Fruit fly (Drosophila melanogaster) whole organism, embryonic: ENCODE measurements around the gene Mocs1.
A peak's percentile ranks its signal among the peaks of the same experiment; 100 is the strongest.

ENCODE experiments used
- Ada2b ChIP-seq: fragments of 200-800 bp; sonication (Bioruptor generic); IDR thresholded peaks from 2 replicates; pipeline ENCODE4 v1.3.6; 2022; ENCODE audit warnings: missing biosample characterization, missing genetic modification characterization
- Asciz ChIP-seq: fragments of 200-800 bp; sonication (Bioruptor generic); optimal IDR thresholded peaks from 2 replicates; lab custom pipeline; 2017; ENCODE audit warnings: missing biosample characterization, mild to moderate bottlenecking, missing genetic modification characterization, missing genetic modification reagents
- CG10209 ChIP-seq: fragments of 200-800 bp; sonication (Bioruptor generic); optimal IDR thresholded peaks from 3 replicates; lab custom pipeline; 2017; ENCODE audit warnings: missing biosample characterization, mild to moderate bottlenecking, missing genetic modification characterization, missing genetic modification reagents
- CG10431 ChIP-seq: fragments of 200-800 bp; sonication (Bioruptor generic); optimal IDR thresholded peaks from 3 replicates; lab custom pipeline; 2018; ENCODE audit warnings: missing biosample characterization, mild to moderate bottlenecking, missing genetic modification characterization
- CG14860 ChIP-seq: fragments of 200-800 bp; sonication (Bioruptor generic); IDR thresholded peaks from 3 replicates; pipeline ENCODE4 v1.3.6; 2022; ENCODE audit warnings: missing biosample characterization, missing genetic modification characterization; ENCODE audit not compliant: partially characterized antibody
- CG15011 ChIP-seq: fragments of 200-800 bp; sonication (Bioruptor generic); optimal IDR thresholded peaks from 3 replicates; lab custom pipeline; 2018; ENCODE audit warnings: missing biosample characterization, mild to moderate bottlenecking, missing genetic modification characterization
- CG1529 ChIP-seq: fragments of 200-800 bp; sonication (Bioruptor generic); optimal IDR thresholded peaks from 3 replicates; lab custom pipeline; 2018; ENCODE audit warnings: missing biosample characterization, missing genetic modification characterization
- CG15514 ChIP-seq: fragments of 200-800 bp; sonication (Bioruptor generic); optimal IDR thresholded peaks from 3 replicates; lab custom pipeline; 2017; ENCODE audit warnings: missing biosample characterization, missing genetic modification characterization, mild to moderate bottlenecking, moderate library complexity, missing genetic modification reagents
- CG16815 ChIP-seq: fragments of 200-800 bp; sonication (Bioruptor generic); optimal IDR thresholded peaks from 3 replicates; lab custom pipeline; 2017; ENCODE audit warnings: missing biosample characterization, mild to moderate bottlenecking, missing genetic modification characterization
- CG16863 ChIP-seq: fragments of 200-800 bp; sonication (Bioruptor generic); optimal IDR thresholded peaks from 3 replicates; lab custom pipeline; 2016; ENCODE audit warnings: missing biosample characterization, missing genetic modification characterization
- CG18262 ChIP-seq: fragments of 200-800 bp; optimal IDR thresholded peaks from 3 replicates; lab custom pipeline; 2019; ENCODE audit warnings: missing biosample characterization, mild to moderate bottlenecking, missing genetic modification characterization, moderate library complexity
- CG30020 ChIP-seq: fragments of 200-800 bp; optimal IDR thresholded peaks from 2 replicates; lab custom pipeline; 2019; ENCODE audit warnings: missing biosample characterization, mild to moderate bottlenecking, missing genetic modification characterization, moderate library complexity
- CG34376 ChIP-seq: fragments of 200-800 bp; sonication (Bioruptor generic); optimal IDR thresholded peaks from 2 replicates; lab custom pipeline; 2018; ENCODE audit warnings: missing biosample characterization, mild to moderate bottlenecking, missing genetic modification characterization
- CG3726 ChIP-seq: fragments of 200-800 bp; sonication (Bioruptor generic); IDR thresholded peaks from 3 replicates; pipeline ENCODE4, ENCODE4 v1.3.6; 2022; ENCODE audit warnings: missing biosample characterization, missing genetic modification characterization
- CG7987 ChIP-seq: fragments of 200-800 bp; sonication (Bioruptor generic); optimal IDR thresholded peaks from 2 replicates; lab custom pipeline; 2018; ENCODE audit warnings: missing biosample characterization, mild to moderate bottlenecking, missing genetic modification characterization, moderate library complexity
- CG8478 ChIP-seq: fragments of >200 bp; optimal IDR thresholded peaks from 2 replicates; lab custom pipeline; 2018
- CG9215 ChIP-seq: fragments of 200-800 bp; sonication (Bioruptor generic); IDR thresholded peaks from 2 replicates; pipeline ENCODE4 v1.3.6; 2022; ENCODE audit warnings: missing biosample characterization, missing genetic modification characterization
- CG9609 ChIP-seq: fragments of 200-800 bp; sonication (Bioruptor generic); optimal IDR thresholded peaks from 3 replicates; lab custom pipeline; 2016; ENCODE audit warnings: missing biosample characterization, missing genetic modification characterization
- D19A ChIP-seq: fragments of 200-800 bp; optimal IDR thresholded peaks from 3 replicates; lab custom pipeline; 2019; ENCODE audit warnings: missing biosample characterization, mild to moderate bottlenecking, missing genetic modification characterization, moderate library complexity
- Dad ChIP-seq: fragments of 200-800 bp; sonication (Bioruptor generic); optimal IDR thresholded peaks from 3 replicates; lab custom pipeline; 2016; ENCODE audit warnings: missing biosample characterization, missing genetic modification characterization
- Dek ChIP-seq: fragments of 200-800 bp; sonication (Bioruptor generic); optimal IDR thresholded peaks from 3 replicates; lab custom pipeline; 2019; ENCODE audit warnings: missing biosample characterization, mild to moderate bottlenecking, missing genetic modification characterization, moderate library complexity
- Doc3 ChIP-seq: fragments of 200-800 bp; sonication (Bioruptor generic); IDR thresholded peaks from 3 replicates; pipeline ENCODE4 v1.3.6; 2022; ENCODE audit warnings: missing biosample characterization, missing genetic modification characterization; ENCODE audit not compliant: partially characterized antibody
- Hmx ChIP-seq: fragments of 200-800 bp; sonication (Bioruptor generic); optimal IDR thresholded peaks from 2 replicates; lab custom pipeline; 2016; ENCODE audit warnings: missing biosample characterization, missing genetic modification characterization
- Med ChIP-seq: fragments of 200-800 bp; sonication (Bioruptor generic); peaks from one replicate; lab custom pipeline; 2016; ENCODE audit warnings: missing biosample characterization, missing genetic modification characterization, mild to moderate bottlenecking, inconsistent platforms, moderate library complexity
- NC2α ChIP-seq: fragments of 200-800 bp; sonication (Bioruptor generic); optimal IDR thresholded peaks from 2 replicates; lab custom pipeline; 2016; ENCODE audit warnings: missing biosample characterization, missing genetic modification characterization
- Rfx ChIP-seq: fragments of 200-800 bp; sonication (Bioruptor generic); IDR thresholded peaks from 2 replicates; pipeline ENCODE4 v1.3.6; 2022; ENCODE audit warnings: missing biosample characterization, missing genetic modification characterization
- Scr ChIP-seq: fragments of 200-800 bp; sonication (Bioruptor generic); IDR thresholded peaks from 2 replicates; pipeline ENCODE4 v1.3.6; 2022; ENCODE audit warnings: missing biosample characterization, missing genetic modification characterization; ENCODE audit not compliant: partially characterized antibody
- Sin3A ChIP-seq: fragments of >200 bp; optimal IDR thresholded peaks from 2 replicates; lab custom pipeline; 2018
- TFAM ChIP-seq: fragments of 200-800 bp; sonication (Bioruptor generic); optimal IDR thresholded peaks from 2 replicates; lab custom pipeline; 2017; ENCODE audit warnings: missing biosample characterization, missing genetic modification characterization, inconsistent platforms
- az2 ChIP-seq: fragments of 200-800 bp; sonication (Bioruptor generic); optimal IDR thresholded peaks from 3 replicates; lab custom pipeline; 2016; ENCODE audit warnings: missing biosample characterization, missing genetic modification characterization
- bigmax ChIP-seq: fragments of 200-800 bp; sonication (Bioruptor generic); optimal IDR thresholded peaks from 2 replicates; lab custom pipeline; 2018; ENCODE audit warnings: missing biosample characterization, mild to moderate bottlenecking, missing genetic modification characterization
- danr ChIP-seq: fragments of 200-800 bp; sonication (Bioruptor generic); IDR thresholded peaks from 2 replicates; pipeline ENCODE4 v1.3.6; 2022; ENCODE audit warnings: missing biosample characterization, missing genetic modification characterization
- ems ChIP-seq: fragments of 200-800 bp; sonication (Bioruptor generic); optimal IDR thresholded peaks from 3 replicates; lab custom pipeline; 2016; ENCODE audit warnings: missing biosample characterization, missing genetic modification characterization
- en ChIP-seq: fragments of 200-800 bp; sonication (Bioruptor generic); optimal IDR thresholded peaks from 2 replicates; lab custom pipeline; 2016; ENCODE audit warnings: missing biosample characterization, missing genetic modification characterization
- exex ChIP-seq: fragments of 200-800 bp; sonication (Bioruptor generic); optimal IDR thresholded peaks from 4 replicates; lab custom pipeline; 2018; ENCODE audit warnings: missing biosample characterization, mild to moderate bottlenecking, missing genetic modification characterization, moderate library complexity
- ham ChIP-seq: fragments of 200-800 bp; sonication (Bioruptor generic); IDR thresholded peaks from 2 replicates; pipeline ENCODE4 v1.3.6; 2022; ENCODE audit warnings: missing biosample characterization, missing genetic modification characterization
- her ChIP-seq: fragments of 200-800 bp; sonication (Bioruptor generic); optimal IDR thresholded peaks from 2 replicates; lab custom pipeline; 2016; ENCODE audit warnings: missing biosample characterization, missing genetic modification characterization
- hkb ChIP-seq, 2 experiments: fragments of 200-800 bp in 1 of 2; fragments of >200 bp in 1 of 2; sonication (Bioruptor generic) in 1 of 2; IDR thresholded peaks in 1 of 2; optimal IDR thresholded peaks in 1 of 2; 2 replicates each; pipeline versions ENCODE4 v1.3.6 to Lab custom; 2017 to 2022; ENCODE audit warnings: missing biosample characterization in 1 of 2, missing genetic modification characterization in 1 of 2
- insv ChIP-seq, 2 experiments: fragments of 200-800 bp; sonication (Bioruptor generic); optimal IDR thresholded peaks; 3 replicates each; lab custom pipeline; 2016 to 2018; ENCODE audit warnings: missing biosample characterization in 2 of 2, missing genetic modification characterization in 2 of 2
- lilli ChIP-seq: fragments of 200-800 bp; sonication (Bioruptor generic); optimal IDR thresholded peaks from 3 replicates; lab custom pipeline; 2016; ENCODE audit warnings: missing biosample characterization, missing genetic modification characterization
- oc ChIP-seq: fragments of 200-800 bp; sonication (Bioruptor generic); optimal IDR thresholded peaks from 2 replicates; lab custom pipeline; 2018; ENCODE audit warnings: missing biosample characterization, mild to moderate bottlenecking, missing genetic modification characterization, moderate library complexity
- prd ChIP-seq, 3 experiments: fragments of >200 bp in 2 of 3; fragments of 200-800 bp in 1 of 3; sonication (Bioruptor generic) in 1 of 3; optimal IDR thresholded peaks in 2 of 3; IDR thresholded peaks in 1 of 3; 2 replicates in 2 of 3; 3 replicates in 1 of 3; pipeline versions ENCODE4 v1.3.6 to Lab custom; 2017 to 2022; ENCODE audit warnings: missing biosample characterization in 1 of 3, missing genetic modification characterization in 1 of 3
- salm ChIP-seq: fragments of 200-800 bp; sonication (Bioruptor generic); optimal IDR thresholded peaks from 2 replicates; lab custom pipeline; 2018; ENCODE audit warnings: missing biosample characterization, mild to moderate bottlenecking, missing genetic modification characterization
- sisA ChIP-seq: fragments of 200-800 bp; sonication (Bioruptor generic); IDR thresholded peaks from 2 replicates; pipeline ENCODE4 v1.3.6; 2022; ENCODE audit warnings: missing biosample characterization, missing genetic modification characterization
- slbo ChIP-seq: fragments of 200-800 bp; sonication (Bioruptor generic); IDR thresholded peaks from 2 replicates; pipeline ENCODE4 v1.3.6; 2022; ENCODE audit warnings: missing biosample characterization, missing genetic modification characterization
- sob ChIP-seq: fragments of 200-800 bp; sonication (Bioruptor generic); IDR thresholded peaks from 2 replicates; pipeline ENCODE4 v1.3.6; 2022; ENCODE audit warnings: missing biosample characterization, missing genetic modification characterization
- ssp ChIP-seq: fragments of 200-800 bp; sonication (Bioruptor generic); IDR thresholded peaks from 2 replicates; pipeline ENCODE4 v1.3.6; 2022; ENCODE audit warnings: missing biosample characterization, missing genetic modification characterization
- wek ChIP-seq: fragments of 200-800 bp; sonication (Bioruptor generic); optimal IDR thresholded peaks from 3 replicates; lab custom pipeline; 2018; ENCODE audit warnings: missing biosample characterization, mild to moderate bottlenecking, missing genetic modification characterization, moderate library complexity
- zen ChIP-seq: fragments of 200-800 bp; sonication (Bioruptor generic); optimal IDR thresholded peaks from 3 replicates; lab custom pipeline; 2018; ENCODE audit warnings: missing biosample characterization, mild to moderate bottlenecking, missing genetic modification characterization, moderate library complexity

Mocs1 gene

dm6 chr3L:11084557-11085231 lies 14.4 kb downstream of the Mocs1 start (continued):
- peak in 1 of 2 experiments; percentile 70 for TF ChIP-seq insv (GFP tag; optimal IDR thresholded peaks at IDR 0.05; lab: Kevin White, UChicago)
- peak; percentile 96 for TF ChIP-seq CG3726 (GFP tag; lab: Robert Waterston, UW)
- peak; percentile 78 for TF ChIP-seq CG34376 (GFP tag; lab: Kevin White, UChicago)
- TF ChIP-seq prd (optimal IDR thresholded peaks at IDR 0.05; lab: Kevin White, UChicago) = no peak
- peak; percentile 98 for TF ChIP-seq prd (GFP tag; IDR thresholded peaks at IDR 0.05; lab: Robert Waterston, UW)
- peak; percentile 22 for TF ChIP-seq exex (tag; lab: Kevin White, UChicago)
- peak; percentile 94 for TF ChIP-seq zen (tag; lab: Kevin White, UChicago)
- TF ChIP-seq Doc3 (GFP tag; lab: Robert Waterston, UW) = no peak
- peak; percentile 89 for TF ChIP-seq danr (GFP tag; lab: Robert Waterston, UW)
- peak; percentile 94 for TF ChIP-seq en (GFP tag; lab: Kevin White, UChicago)
- TF ChIP-seq Rfx (GFP tag; lab: Robert Waterston, UW) = peak; percentile 95
- TF ChIP-seq NC2α (GFP tag; lab: Kevin White, UChicago) = peak; percentile 95
- TF ChIP-seq CG9215 = peak; percentile 78
- peak; percentile 98 for TF ChIP-seq Asciz (GFP tag; lab: Kevin White, UChicago)
- TF ChIP-seq her (GFP tag; lab: Kevin White, UChicago) = peak; percentile 90
- TF ChIP-seq Ada2b (GFP tag; lab: Robert Waterston, UW) = peak; percentile 97
- TF ChIP-seq CG14860 (GFP tag; lab: Robert Waterston, UW) = no peak
- TF ChIP-seq CG15514 = peak; percentile 83
- TF ChIP-seq Hmx (GFP tag; lab: Kevin White, UChicago) = peak; percentile 89
- TF ChIP-seq bigmax (GFP tag; lab: Kevin White, UChicago) = peak; percentile 28
- no peak for TF ChIP-seq CG8478 (lab: Kevin White, UChicago)
- no peak for TF ChIP-seq Sin3A (lab: Kevin White, UChicago)
- peak; percentile 95 for TF ChIP-seq CG9609 (GFP tag; lab: Kevin White, UChicago)
- TF ChIP-seq D19A = peak; percentile 95
- peak; percentile 96 for TF ChIP-seq CG10209 (GFP tag; lab: Kevin White, UChicago)
- TF ChIP-seq oc = peak; percentile 98
- TF ChIP-seq Dek = peak; percentile 90
- peak; percentile 86 for TF ChIP-seq CG7987 (GFP tag; lab: Kevin White, UChicago)
- TF ChIP-seq CG15011 = peak; percentile 88
- peak; percentile 95 for TF ChIP-seq sisA (GFP tag; lab: Robert Waterston, UW)
- peak; percentile 92 for TF ChIP-seq slbo (GFP tag; lab: Robert Waterston, UW)
- no peak for TF ChIP-seq ham (GFP tag; lab: Robert Waterston, UW)
- TF ChIP-seq wek (GFP tag; lab: Kevin White, UChicago) = peak; percentile 78
- peak; percentile 92 for TF ChIP-seq ems (GFP tag; lab: Kevin White, UChicago)
- TF ChIP-seq lilli = peak; percentile 95
- TF ChIP-seq hkb (optimal IDR thresholded peaks at IDR 0.05; lab: Kevin White, UChicago) = no peak
- peak; percentile 98 for TF ChIP-seq hkb (GFP tag; IDR thresholded peaks at IDR 0.05; lab: Robert Waterston, UW)
- peak; percentile 96 for TF ChIP-seq salm (tag; lab: Kevin White, UChicago)
- peak; percentile 86 for TF ChIP-seq ssp (GFP tag; lab: Robert Waterston, UW)
- TF ChIP-seq TFAM (GFP tag; lab: Kevin White, UChicago) = peak; percentile 71
- TF ChIP-seq Dad (GFP tag; lab: Kevin White, UChicago) = peak; percentile 96
- TF ChIP-seq CG1529 (GFP tag; lab: Kevin White, UChicago) = peak; percentile 97
- TF ChIP-seq CG16863 (GFP tag; lab: Kevin White, UChicago) = peak; percentile 97
- peak; percentile 92 for TF ChIP-seq CG16815
- TF ChIP-seq Scr (GFP tag; lab: Robert Waterston, UW) = no peak
- peak; percentile 99 for TF ChIP-seq Med (GFP tag; lab: Kevin White, UChicago)
- peak; percentile 82 for TF ChIP-seq CG30020
- TF ChIP-seq sob (GFP tag; lab: Robert Waterston, UW) = peak; percentile 95
- peak; percentile 89 for TF ChIP-seq CG10431 (GFP tag; lab: Kevin White, UChicago)
- TF ChIP-seq CG18262 = peak; percentile 98
- peak; percentile 98 for TF ChIP-seq az2
